Fruit fly (Drosophila melanogaster) whole organism, adult: ENCODE results near the gene CG43850.

Experiments used
- CG12768 ChIP-seq: fragments of 200-800 bp; sonication (Bioruptor generic); optimal IDR thresholded peaks from 2 replicates; lab custom pipeline; 2017; ENCODE audit warnings: missing biosample characterization, missing genetic modification characterization, mild to moderate bottlenecking, moderate library complexity, missing genetic modification reagents
- CG14711 ChIP-seq: fragments of 200-800 bp; sonication (Bioruptor generic); optimal IDR thresholded peaks from 2 replicates; lab custom pipeline; 2018; ENCODE audit warnings: missing biosample characterization, mild to moderate bottlenecking, missing genetic modification characterization, moderate library complexity
- CG5204 ChIP-seq: fragments of 200-800 bp; sonication (Bioruptor generic); optimal IDR thresholded peaks from 2 replicates; lab custom pipeline; 2016; ENCODE audit warnings: missing biosample characterization, missing genetic modification characterization
- Crg-1 ChIP-seq: fragments of 200-800 bp; sonication (Bioruptor generic); optimal IDR thresholded peaks from 2 replicates; lab custom pipeline; 2016; ENCODE audit warnings: missing biosample characterization, missing genetic modification characterization
- Hr96 ChIP-seq: fragments of 200-800 bp; sonication (Bioruptor generic); optimal IDR thresholded peaks from 2 replicates; lab custom pipeline; 2016; ENCODE audit warnings: missing biosample characterization, missing genetic modification characterization
- Mnt ChIP-seq: fragments of 200-800 bp; sonication (Bioruptor generic); optimal IDR thresholded peaks from 2 replicates; lab custom pipeline; 2016; ENCODE audit warnings: missing biosample characterization, mild to moderate bottlenecking, missing genetic modification characterization
- bab1 ChIP-seq: fragments of 200-800 bp; sonication (Bioruptor generic); optimal IDR thresholded peaks from 3 replicates; lab custom pipeline; 2019; ENCODE audit warnings: missing biosample characterization, mild to moderate bottlenecking, missing genetic modification characterization, moderate library complexity
- kay ChIP-seq: fragments of 200-800 bp; sonication (Bioruptor generic); peaks from one replicate; lab custom pipeline; 2016; ENCODE audit warnings: missing biosample characterization, missing genetic modification characterization, borderline replicate concordance
- ovo ChIP-seq: fragments of 200-800 bp; sonication (Bioruptor generic); optimal IDR thresholded peaks from 2 replicates; lab custom pipeline; 2016; ENCODE audit warnings: missing biosample characterization, missing genetic modification characterization

DNA sequence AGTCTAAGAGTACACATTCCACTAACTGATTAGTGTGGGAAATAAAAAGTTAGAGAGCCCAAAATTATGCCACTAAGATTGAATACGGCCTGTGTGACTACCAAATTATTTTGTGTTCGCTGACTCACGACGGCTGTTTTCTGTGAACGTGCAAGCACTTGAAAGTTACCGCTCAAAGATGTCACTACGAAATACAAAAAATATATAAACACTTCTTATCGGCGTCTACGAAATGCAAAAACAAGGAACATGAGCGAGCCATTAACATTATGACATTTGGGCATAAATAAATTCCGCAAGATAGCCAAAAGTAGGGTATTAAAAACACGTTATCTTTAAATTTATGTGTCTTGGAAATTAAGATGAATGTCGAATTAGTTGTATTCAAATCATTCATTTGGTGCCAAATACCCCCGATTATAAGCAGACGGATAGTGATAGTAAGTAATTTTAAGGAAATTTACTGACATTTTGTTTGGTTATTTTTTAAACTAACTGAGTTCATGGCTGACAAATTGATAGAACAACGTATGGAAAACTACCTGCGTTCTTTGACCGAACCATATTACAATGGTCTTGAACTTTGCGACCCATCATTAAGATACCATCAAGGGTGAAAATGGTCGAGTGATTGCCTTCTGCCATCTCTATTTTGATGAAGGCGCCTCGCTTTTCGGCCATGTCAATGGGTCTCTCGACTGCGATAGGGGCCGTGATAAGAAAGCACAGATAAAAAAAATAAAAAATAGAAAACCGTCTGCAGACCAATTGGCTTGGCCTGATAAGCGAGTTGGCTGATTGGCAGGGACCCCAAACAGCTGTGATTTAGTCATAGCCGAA is 19.8 kb downstream of the CG43850 start, which contains the start of gene Tehao:
- TF ChIP-seq kay (GFP tag; lab: Kevin White, UChicago): peak; percentile 80
- no peak for TF ChIP-seq Mnt (GFP tag; lab: Kevin White, UChicago)
- no peak for TF ChIP-seq ovo
- TF ChIP-seq CG12768 (GFP tag; lab: Kevin White, UChicago): no peak
- TF ChIP-seq CG5204 (GFP tag; lab: Kevin White, UChicago): no peak
- TF ChIP-seq CG14711 (tag; lab: Kevin White, UChicago): no peak
- no peak for TF ChIP-seq bab1
- TF ChIP-seq Hr96 (GFP tag; lab: Kevin White, UChicago): no peak
- no peak for TF ChIP-seq Crg-1 (GFP tag; lab: Kevin White, UChicago)
